Fruit fly (Drosophila melanogaster) whole organism, embryonic: ENCODE data around the gene CG13108.

Experiments used
- ATbp ChIP-seq: fragments of 200-800 bp; sonication (Bioruptor generic); optimal IDR thresholded peaks from 2 replicates; lab custom pipeline; 2017; ENCODE audit warnings: missing biosample characterization, mild to moderate bottlenecking, missing genetic modification characterization, missing genetic modification reagents
- Asciz ChIP-seq: fragments of 200-800 bp; sonication (Bioruptor generic); optimal IDR thresholded peaks from 2 replicates; lab custom pipeline; 2017; ENCODE audit warnings: missing biosample characterization, mild to moderate bottlenecking, missing genetic modification characterization, missing genetic modification reagents
- Bgb ChIP-seq: fragments of 200-800 bp; sonication (Bioruptor generic); IDR thresholded peaks from 2 replicates; pipeline ENCODE4 v1.3.6; 2022; ENCODE audit warnings: missing biosample characterization, missing genetic modification characterization; ENCODE audit not compliant: partially characterized antibody
- C15 ChIP-seq: fragments of 200-800 bp; sonication (Bioruptor generic); IDR thresholded peaks from 3 replicates; pipeline ENCODE4 v1.3.6; 2022; ENCODE audit warnings: missing biosample characterization, missing genetic modification characterization
- CG10366 ChIP-seq: fragments of 200-800 bp; sonication (Bioruptor generic); IDR thresholded peaks from 2 replicates; pipeline ENCODE4 v1.3.6; 2022; ENCODE audit warnings: missing biosample characterization, missing genetic modification characterization
- CG11723 ChIP-seq: fragments of 200-800 bp; sonication (Bioruptor generic); optimal IDR thresholded peaks from 2 replicates; lab custom pipeline; 2017; ENCODE audit warnings: missing biosample characterization, mild to moderate bottlenecking, missing genetic modification characterization
- CG12942 ChIP-seq: fragments of 200-800 bp; sonication (Bioruptor generic); optimal IDR thresholded peaks from 3 replicates; lab custom pipeline; 2016; ENCODE audit warnings: missing biosample characterization, missing genetic modification characterization
- CG14050 ChIP-seq: fragments of 200-800 bp; sonication (Bioruptor generic); IDR thresholded peaks from 3 replicates; pipeline ENCODE4 v1.3.6; 2022; ENCODE audit warnings: missing biosample characterization, missing genetic modification characterization
- CG15073 ChIP-seq: fragments of 200-800 bp; sonication (Bioruptor generic); optimal IDR thresholded peaks from 2 replicates; lab custom pipeline; 2016; ENCODE audit warnings: missing biosample characterization, missing genetic modification characterization
- CG15269 ChIP-seq: fragments of 200-800 bp; sonication (Bioruptor generic); optimal IDR thresholded peaks from 2 replicates; lab custom pipeline; 2018; ENCODE audit warnings: missing biosample characterization, mild to moderate bottlenecking, missing genetic modification characterization, moderate library complexity
- CG1529 ChIP-seq: fragments of 200-800 bp; sonication (Bioruptor generic); optimal IDR thresholded peaks from 3 replicates; lab custom pipeline; 2018; ENCODE audit warnings: missing biosample characterization, missing genetic modification characterization
- CG15601 ChIP-seq: fragments of 200-800 bp; sonication (Bioruptor generic); optimal IDR thresholded peaks from 3 replicates; lab custom pipeline; 2019; ENCODE audit warnings: missing biosample characterization, mild to moderate bottlenecking, missing genetic modification characterization, moderate library complexity
- CG17612 ChIP-seq: fragments of 200-800 bp; sonication (Bioruptor generic); IDR thresholded peaks from 2 replicates; pipeline ENCODE4 v1.3.6; 2022; ENCODE audit warnings: missing biosample characterization, missing genetic modification characterization
- CG2199 ChIP-seq: fragments of 200-800 bp; sonication (Bioruptor generic); IDR thresholded peaks from 3 replicates; pipeline ENCODE4 v1.3.6; 2022; ENCODE audit warnings: missing biosample characterization, missing genetic modification characterization
- CG2712 ChIP-seq: fragments of 200-800 bp; optimal IDR thresholded peaks from 3 replicates; lab custom pipeline; 2019; ENCODE audit warnings: missing biosample characterization, mild to moderate bottlenecking, missing genetic modification characterization, moderate library complexity
- CG31224 ChIP-seq: fragments of 200-800 bp; sonication (Bioruptor generic); IDR thresholded peaks from 2 replicates; pipeline ENCODE4 v1.3.6; 2022; ENCODE audit warnings: missing biosample characterization, missing genetic modification characterization
- CG31441 ChIP-seq: fragments of 200-800 bp; sonication (Bioruptor generic); IDR thresholded peaks from 2 replicates; pipeline ENCODE4 v1.3.6; 2022; ENCODE audit warnings: missing biosample characterization, missing genetic modification characterization
- CG33557 ChIP-seq: fragments of 200-800 bp; sonication (Bioruptor generic); optimal IDR thresholded peaks from 2 replicates; lab custom pipeline; 2019; ENCODE audit warnings: missing biosample characterization, mild to moderate bottlenecking, missing genetic modification characterization, moderate library complexity
- CG3407 ChIP-seq: fragments of 200-800 bp; sonication (Bioruptor generic); optimal IDR thresholded peaks from 2 replicates; lab custom pipeline; 2018; ENCODE audit warnings: missing biosample characterization, mild to moderate bottlenecking, missing genetic modification characterization
- CG34224 ChIP-seq: fragments of 200-800 bp; sonication (Bioruptor generic); IDR thresholded peaks from 3 replicates; pipeline ENCODE4 v1.3.6; 2022; ENCODE audit warnings: missing biosample characterization, missing genetic modification characterization; ENCODE audit not compliant: partially characterized antibody
- CG42726 ChIP-seq: fragments of 200-800 bp; sonication (Bioruptor generic); IDR thresholded peaks from 2 replicates; pipeline ENCODE4 v1.3.6; 2022; ENCODE audit warnings: missing biosample characterization, missing genetic modification characterization; ENCODE audit not compliant: partially characterized antibody
- CG7839 ChIP-seq: fragments of 200-800 bp; sonication (Bioruptor generic); optimal IDR thresholded peaks from 3 replicates; lab custom pipeline; 2018; ENCODE audit warnings: missing biosample characterization, mild to moderate bottlenecking, missing genetic modification characterization, moderate library complexity
- CG8359 ChIP-seq: fragments of 200-800 bp; sonication (Bioruptor generic); optimal IDR thresholded peaks from 2 replicates; lab custom pipeline; 2017; ENCODE audit warnings: missing biosample characterization, mild to moderate bottlenecking, missing genetic modification characterization, borderline replicate concordance
- CG9215 ChIP-seq: fragments of 200-800 bp; sonication (Bioruptor generic); IDR thresholded peaks from 2 replicates; pipeline ENCODE4 v1.3.6; 2022; ENCODE audit warnings: missing biosample characterization, missing genetic modification characterization
- CG9437 ChIP-seq: fragments of 200-800 bp; sonication (Bioruptor generic); optimal IDR thresholded peaks from 2 replicates; lab custom pipeline; 2018; ENCODE audit warnings: missing biosample characterization, mild to moderate bottlenecking, missing genetic modification characterization
- CG9797 ChIP-seq: fragments of 200-800 bp; sonication (Bioruptor generic); optimal IDR thresholded peaks from 3 replicates; lab custom pipeline; 2018; ENCODE audit warnings: missing biosample characterization, mild to moderate bottlenecking, missing genetic modification characterization
- Dip3 ChIP-seq: fragments of 200-800 bp; sonication (Bioruptor generic); optimal IDR thresholded peaks from 3 replicates; lab custom pipeline; 2016; ENCODE audit warnings: missing biosample characterization, missing genetic modification characterization
- Dref ChIP-seq: fragments of 200-800 bp; sonication (Bioruptor generic); IDR thresholded peaks from 2 replicates; pipeline ENCODE4 v1.3.6; 2022; ENCODE audit warnings: missing biosample characterization, missing genetic modification characterization
- Eip74EF ChIP-seq, 2 experiments: fragments of 200-800 bp in 1 of 2; fragments of >200 bp in 1 of 2; sonication (Bioruptor generic) in 1 of 2; optimal IDR thresholded peaks; 2 replicates each; lab custom pipeline; 2017 to 2019; ENCODE audit warnings: missing biosample characterization in 2 of 2, missing genetic modification characterization in 2 of 2, mild to moderate bottlenecking in 1 of 2, moderate library complexity in 1 of 2
- HLH3B ChIP-seq: fragments of 200-800 bp; sonication (Bioruptor generic); IDR thresholded peaks from 2 replicates; pipeline ENCODE4 v1.3.6; 2022; ENCODE audit warnings: missing biosample characterization, missing genetic modification characterization
- Hmr ChIP-seq: fragments of 200-800 bp; sonication (Bioruptor generic); optimal IDR thresholded peaks from 3 replicates; lab custom pipeline; 2017; ENCODE audit warnings: mild to moderate bottlenecking, missing biosample characterization, missing genetic modification reagents, missing genetic modification characterization
- Hr51 ChIP-seq, 2 experiments: fragments of 200-800 bp; sonication (Bioruptor generic); optimal IDR thresholded peaks; 2 replicates in 1 of 2; 3 replicates in 1 of 2; lab custom pipeline; 2016 to 2018; ENCODE audit warnings: missing biosample characterization in 2 of 2, missing genetic modification characterization in 2 of 2, mild to moderate bottlenecking in 1 of 2, moderate library complexity in 1 of 2
- Lim3 ChIP-seq: fragments of 200-800 bp; sonication (Bioruptor generic); IDR thresholded peaks from 2 replicates; pipeline ENCODE4 v1.3.6; 2022; ENCODE audit warnings: missing biosample characterization, missing genetic modification characterization
- MESR4 ChIP-seq: fragments of 200-800 bp; sonication (Bioruptor generic); optimal IDR thresholded peaks from 2 replicates; lab custom pipeline; 2018; ENCODE audit warnings: missing biosample characterization, mild to moderate bottlenecking, missing genetic modification characterization, moderate library complexity
- Ssrp ChIP-seq: fragments of 200-800 bp; sonication (Bioruptor generic); optimal IDR thresholded peaks from 2 replicates; lab custom pipeline; 2018; ENCODE audit warnings: missing biosample characterization, mild to moderate bottlenecking, missing genetic modification characterization, moderate library complexity
- Tbp ChIP-seq: fragments of >200 bp; optimal IDR thresholded peaks from 2 replicates; lab custom pipeline; 2018; ENCODE audit warnings: missing biosample characterization, missing genetic modification characterization
- dmrt11E ChIP-seq: fragments of 200-800 bp; sonication (Bioruptor generic); optimal IDR thresholded peaks from 3 replicates; lab custom pipeline; 2018; ENCODE audit warnings: missing biosample characterization, mild to moderate bottlenecking, missing genetic modification characterization, moderate library complexity
- eve ChIP-seq, 2 experiments: fragments of >200 bp; optimal IDR thresholded peaks; 2 replicates each; lab custom pipeline; 2017; ENCODE audit warnings: missing biosample characterization in 2 of 2, missing genetic modification characterization in 2 of 2
- gce ChIP-seq: fragments of 200-800 bp; sonication (Bioruptor generic); IDR thresholded peaks from 3 replicates; pipeline ENCODE4 v1.3.6; 2022; ENCODE audit warnings: missing biosample characterization, missing genetic modification characterization
- gem ChIP-seq: fragments of 200-800 bp; sonication (Bioruptor generic); optimal IDR thresholded peaks from 2 replicates; lab custom pipeline; 2019; ENCODE audit warnings: missing biosample characterization, mild to moderate bottlenecking, missing genetic modification characterization, moderate library complexity
- gfzf ChIP-seq: fragments of 200-800 bp; sonication (Bioruptor generic); optimal IDR thresholded peaks from 2 replicates; lab custom pipeline; 2016; ENCODE audit warnings: missing biosample characterization, mild to moderate bottlenecking, missing genetic modification characterization, moderate library complexity
- gro ChIP-seq: fragments of 200-800 bp; sonication (Bioruptor generic); optimal IDR thresholded peaks from 2 replicates; lab custom pipeline; 2016; ENCODE audit warnings: missing biosample characterization, missing genetic modification characterization
- kay ChIP-seq: fragments of 200-800 bp; sonication (Bioruptor generic); optimal IDR thresholded peaks from 2 replicates; lab custom pipeline; 2016; ENCODE audit warnings: missing biosample characterization, missing genetic modification characterization
- lbe ChIP-seq: fragments of 200-800 bp; sonication (Bioruptor generic); optimal IDR thresholded peaks from 2 replicates; lab custom pipeline; 2016; ENCODE audit warnings: missing biosample characterization, mild to moderate bottlenecking, missing genetic modification characterization
- pfk ChIP-seq: fragments of 200-800 bp; sonication (Bioruptor generic); optimal IDR thresholded peaks from 2 replicates; lab custom pipeline; 2018; ENCODE audit warnings: missing biosample characterization, mild to moderate bottlenecking, missing genetic modification characterization, moderate library complexity
- phol ChIP-seq: fragments of 200-800 bp; sonication (Bioruptor generic); optimal IDR thresholded peaks from 3 replicates; lab custom pipeline; 2018; ENCODE audit warnings: missing biosample characterization, mild to moderate bottlenecking, missing genetic modification characterization, moderate library complexity
- run ChIP-seq: fragments of 200-800 bp; sonication (Bioruptor generic); optimal IDR thresholded peaks from 3 replicates; lab custom pipeline; 2018; ENCODE audit warnings: missing biosample characterization, mild to moderate bottlenecking, missing genetic modification characterization
- sens-2 ChIP-seq: fragments of 200-800 bp; sonication (Bioruptor generic); IDR thresholded peaks from 2 replicates; pipeline ENCODE4 v1.3.6; 2022; ENCODE audit warnings: missing biosample characterization, missing genetic modification characterization
- sima ChIP-seq: fragments of 200-800 bp; sonication (Bioruptor generic); optimal IDR thresholded peaks from 2 replicates; lab custom pipeline; 2016; ENCODE audit warnings: missing biosample characterization, missing genetic modification characterization
- ttk ChIP-seq: fragments of 200-800 bp; sonication (Bioruptor generic); IDR thresholded peaks from 2 replicates; pipeline ENCODE4 v2.1.2; 2022; ENCODE audit warnings: missing biosample characterization, missing genetic modification characterization

The CG13108 gene

dm6 chr2L:9206401-9206800, 42.4 kb downstream of the CG13108 start (continued):
- TF ChIP-seq CG9797 (GFP tag; lab: Kevin White, UChicago), result no peak
- peak; percentile 74 for TF ChIP-seq Ssrp
- no peak for TF ChIP-seq CG14050
- no peak for TF ChIP-seq Bgb
- TF ChIP-seq pfk (GFP tag; lab: Kevin White, UChicago), result no peak
- peak; percentile 16 for TF ChIP-seq CG3407 (GFP tag; lab: Kevin White, UChicago)
- no peak for TF ChIP-seq gce (GFP tag; lab: Robert Waterston, UW)
- no peak for TF ChIP-seq kay (GFP tag; lab: Kevin White, UChicago)
- peak; percentile 45 for TF ChIP-seq CG15269 (tag; lab: Kevin White, UChicago)
- TF ChIP-seq ATbp (GFP tag; lab: Kevin White, UChicago), result peak; percentile 56
- no peak for TF ChIP-seq Dref (GFP tag; lab: Robert Waterston, UW)
- peak; percentile 34 for TF ChIP-seq Asciz (GFP tag; lab: Kevin White, UChicago)
- no peak for TF ChIP-seq sima (GFP tag; lab: Kevin White, UChicago)
- TF ChIP-seq Eip74EF (GFP tag; optimal IDR thresholded peaks at IDR 0.05; lab: Kevin White, UChicago), result peak in 1 of 2 experiments; percentile 32
- peak; percentile 27 for TF ChIP-seq dmrt11E (tag; lab: Kevin White, UChicago)
- no peak for TF ChIP-seq CG11723
- no peak for TF ChIP-seq CG9215 (GFP tag; lab: Robert Waterston, UW)
- TF ChIP-seq CG12942 (GFP tag; lab: Kevin White, UChicago), result no peak
- TF ChIP-seq Dip3 (GFP tag; lab: Kevin White, UChicago), result no peak
- peak; percentile 77 for TF ChIP-seq gem (tag; lab: Kevin White, UChicago)
- TF ChIP-seq CG9437 (GFP tag; lab: Kevin White, UChicago), result peak; percentile 23
- TF ChIP-seq CG2712 (tag; lab: Kevin White, UChicago), result peak; percentile 77
- no peak for TF ChIP-seq CG15073
- TF ChIP-seq CG15601 (tag; lab: Kevin White, UChicago), result peak; percentile 71
- TF ChIP-seq phol (tag; lab: Kevin White, UChicago), result peak; percentile 77
- no peak for TF ChIP-seq CG42726 (GFP tag; lab: Robert Waterston, UW)
- no peak for TF ChIP-seq CG33557 (GFP tag; lab: Kevin White, UChicago)
- TF ChIP-seq lbe, result no peak
- no peak for TF ChIP-seq MESR4 (GFP tag; lab: Kevin White, UChicago)
- no peak for TF ChIP-seq CG8359 (GFP tag; lab: Kevin White, UChicago)
- no peak for TF ChIP-seq CG2199 (GFP tag; lab: Robert Waterston, UW)
- no peak for TF ChIP-seq Hmr (GFP tag; lab: Kevin White, UChicago)
- no peak for TF ChIP-seq gro (GFP tag; lab: Kevin White, UChicago)
- no peak for TF ChIP-seq CG17612 (GFP tag; lab: Robert Waterston, UW)
- 0 out of 2 replicates have a peak, but pooled peaks have one; percentile 7 for TF ChIP-seq HLH3B (GFP tag; lab: Robert Waterston, UW)
- peak; percentile 17 for TF ChIP-seq CG1529 (GFP tag; lab: Kevin White, UChicago)
- no peak for TF ChIP-seq CG31224
- no peak for TF ChIP-seq sens-2 (GFP tag; lab: Robert Waterston, UW)
- peak; percentile 61 for TF ChIP-seq CG7839 (tag; lab: Kevin White, UChicago)
- TF ChIP-seq eve (GFP tag; optimal IDR thresholded peaks at IDR 0.05; lab: Kevin White, UChicago), result no peak
- peak; percentile 68 for TF ChIP-seq CG31441
- peak in 1 of 2 experiments; percentile 78 for TF ChIP-seq Hr51 (GFP tag; optimal IDR thresholded peaks at IDR 0.05; lab: Kevin White, UChicago)
- no peak for TF ChIP-seq gfzf (GFP tag; lab: Kevin White, UChicago)
- 0 out of 2 replicates have a peak, but pooled peaks have one; percentile 29 for TF ChIP-seq CG10366 (GFP tag; lab: Robert Waterston, UW)
- TF ChIP-seq C15 (GFP tag; lab: Robert Waterston, UW), result no peak
- TF ChIP-seq run (tag; lab: Kevin White, UChicago), result peak; percentile 28
- no peak for TF ChIP-seq Lim3 (GFP tag; lab: Robert Waterston, UW)
- no peak for TF ChIP-seq CG34224
- TF ChIP-seq Tbp (GFP tag; lab: Kevin White, UChicago), result no peak
- TF ChIP-seq ttk (GFP tag; lab: Robert Waterston, UW), result peak; percentile 46; the same call in 1 of the 2 replicates
